Fruit fly (Drosophila melanogaster) whole organism, embryonic: ENCODE data around the gene brn.

ENCODE experiments used
- Atf3 ChIP-seq: fragments of 200-800 bp; sonication (Bioruptor generic); optimal IDR thresholded peaks from 3 replicates; lab custom pipeline; 2016; ENCODE audit warnings: missing biosample characterization, missing genetic modification characterization
- CG10654 ChIP-seq: fragments of 200-800 bp; sonication (Bioruptor generic); optimal IDR thresholded peaks from 2 replicates; lab custom pipeline; 2016; ENCODE audit warnings: missing biosample characterization, missing genetic modification characterization
- CG11723 ChIP-seq: fragments of 200-800 bp; sonication (Bioruptor generic); optimal IDR thresholded peaks from 2 replicates; lab custom pipeline; 2017; ENCODE audit warnings: missing biosample characterization, mild to moderate bottlenecking, missing genetic modification characterization
- CG13296 ChIP-seq: fragments of 200-800 bp; sonication (Bioruptor generic); optimal IDR thresholded peaks from 3 replicates; lab custom pipeline; 2018; ENCODE audit warnings: missing biosample characterization, mild to moderate bottlenecking, missing genetic modification characterization
- CG13775 ChIP-seq: fragments of 200-800 bp; sonication (Bioruptor generic); optimal IDR thresholded peaks from 3 replicates; lab custom pipeline; 2017; ENCODE audit warnings: missing biosample characterization, mild to moderate bottlenecking, missing genetic modification characterization
- CG15696 ChIP-seq: fragments of 200-800 bp; sonication (Bioruptor generic); optimal IDR thresholded peaks from 2 replicates; lab custom pipeline; 2019; ENCODE audit warnings: missing biosample characterization, mild to moderate bottlenecking, missing genetic modification characterization, moderate library complexity
- CG17829 ChIP-seq: fragments of 200-800 bp; optimal IDR thresholded peaks from 2 replicates; lab custom pipeline; 2019; ENCODE audit warnings: missing biosample characterization, mild to moderate bottlenecking, missing genetic modification characterization, moderate library complexity
- CG18011 ChIP-seq: fragments of 200-800 bp; sonication (Bioruptor generic); optimal IDR thresholded peaks from 2 replicates; lab custom pipeline; 2017; ENCODE audit warnings: missing biosample characterization, missing genetic modification characterization, mild to moderate bottlenecking, moderate library complexity, missing genotype
- CG3163 ChIP-seq: fragments of 200-800 bp; sonication (Bioruptor generic); optimal IDR thresholded peaks from 3 replicates; lab custom pipeline; 2016; ENCODE audit warnings: missing biosample characterization, missing genetic modification characterization
- CG34224 ChIP-seq: fragments of 200-800 bp; sonication (Bioruptor generic); IDR thresholded peaks from 3 replicates; pipeline ENCODE4 v1.3.6; 2022; ENCODE audit warnings: missing biosample characterization, missing genetic modification characterization; ENCODE audit not compliant: partially characterized antibody
- CG34422 ChIP-seq: fragments of 200-800 bp; sonication (Bioruptor generic); IDR thresholded peaks from 3 replicates; pipeline ENCODE4 v1.3.6; 2022; ENCODE audit warnings: missing biosample characterization, missing genetic modification characterization
- CG6654 ChIP-seq: fragments of 200-800 bp; sonication (Bioruptor generic); optimal IDR thresholded peaks from 2 replicates; lab custom pipeline; 2017; ENCODE audit warnings: missing biosample characterization, mild to moderate bottlenecking, missing genetic modification characterization
- CG6813 ChIP-seq: fragments of 200-800 bp; sonication (Bioruptor generic); optimal IDR thresholded peaks from 2 replicates; lab custom pipeline; 2017; ENCODE audit warnings: missing biosample characterization, missing genetic modification characterization, mild to moderate bottlenecking, moderate library complexity, missing genetic modification reagents
- CG8089 ChIP-seq: fragments of 200-800 bp; sonication (Bioruptor generic); optimal IDR thresholded peaks from 3 replicates; lab custom pipeline; 2016; ENCODE audit warnings: missing biosample characterization, missing genetic modification characterization
- CG9817 ChIP-seq: fragments of 200-800 bp; sonication (Bioruptor generic); optimal IDR thresholded peaks from 2 replicates; lab custom pipeline; 2018; ENCODE audit warnings: missing biosample characterization, mild to moderate bottlenecking, missing genetic modification characterization, moderate library complexity
- CkIIα-i1 ChIP-seq: fragments of 200-800 bp; sonication (Bioruptor generic); IDR thresholded peaks from 2 replicates; pipeline ENCODE4 v1.3.6; 2022; ENCODE audit warnings: missing biosample characterization, missing genetic modification characterization
- Dad ChIP-seq: fragments of 200-800 bp; sonication (Bioruptor generic); optimal IDR thresholded peaks from 3 replicates; lab custom pipeline; 2016; ENCODE audit warnings: missing biosample characterization, missing genetic modification characterization
- Dip2 ChIP-seq: fragments of 200-800 bp; sonication (Bioruptor generic); IDR thresholded peaks from 2 replicates; pipeline ENCODE4 v1.3.6; 2022; ENCODE audit warnings: missing biosample characterization, missing genetic modification characterization
- E2f1 ChIP-seq: fragments of 200-800 bp; sonication (Bioruptor generic); IDR thresholded peaks from 2 replicates; pipeline ENCODE4 v1.3.6; 2022; ENCODE audit warnings: missing biosample characterization, missing genetic modification characterization
- Med ChIP-seq: fragments of 200-800 bp; sonication (Bioruptor generic); peaks from one replicate; lab custom pipeline; 2016; ENCODE audit warnings: missing biosample characterization, missing genetic modification characterization, mild to moderate bottlenecking, inconsistent platforms, moderate library complexity
- Myb ChIP-seq: fragments of 200-800 bp; sonication (Bioruptor generic); optimal IDR thresholded peaks from 2 replicates; lab custom pipeline; 2016; ENCODE audit warnings: missing biosample characterization, missing genetic modification characterization
- NC2α ChIP-seq: fragments of 200-800 bp; sonication (Bioruptor generic); optimal IDR thresholded peaks from 2 replicates; lab custom pipeline; 2016; ENCODE audit warnings: missing biosample characterization, missing genetic modification characterization
- NK7.1 ChIP-seq: fragments of 200-800 bp; sonication (Bioruptor generic); optimal IDR thresholded peaks from 3 replicates; lab custom pipeline; 2016; ENCODE audit warnings: missing biosample characterization, missing genetic modification characterization
- Pdp1 ChIP-seq, 2 experiments: fragments of 200-800 bp; sonication (Bioruptor generic); optimal IDR thresholded peaks; 3 replicates each; lab custom pipeline; 2016; ENCODE audit warnings: missing biosample characterization in 2 of 2, missing genetic modification characterization in 2 of 2, mild to moderate bottlenecking in 1 of 2, moderate library complexity in 1 of 2
- Ptx1 ChIP-seq: fragments of 200-800 bp; sonication (Bioruptor generic); IDR thresholded peaks from 2 replicates; pipeline ENCODE4 v1.3.6; 2022; ENCODE audit warnings: missing biosample characterization, missing genetic modification characterization
- Rfx ChIP-seq: fragments of 200-800 bp; sonication (Bioruptor generic); IDR thresholded peaks from 2 replicates; pipeline ENCODE4 v1.3.6; 2022; ENCODE audit warnings: missing biosample characterization, missing genetic modification characterization
- Sin3A ChIP-seq: fragments of >200 bp; optimal IDR thresholded peaks from 2 replicates; lab custom pipeline; 2018
- Sry-β ChIP-seq: fragments of 200-800 bp; sonication (Bioruptor generic); optimal IDR thresholded peaks from 2 replicates; lab custom pipeline; 2018; ENCODE audit warnings: missing biosample characterization, mild to moderate bottlenecking, missing genetic modification characterization, moderate library complexity
- Tbp ChIP-seq: fragments of >200 bp; optimal IDR thresholded peaks from 2 replicates; lab custom pipeline; 2018; ENCODE audit warnings: missing biosample characterization, missing genetic modification characterization
- Trl ChIP-seq, 3 experiments: fragments of >200 bp in 2 of 3; fragments of 200-800 bp in 1 of 3; sonication (Bioruptor generic) in 1 of 3; optimal IDR thresholded peaks; 2 replicates in 1 of 3; 3 replicates in 2 of 3; lab custom pipeline; 2016 to 2017; ENCODE audit warnings: missing biosample characterization in 1 of 3, missing genetic modification characterization in 1 of 3
- bcd ChIP-seq: fragments of 200-800 bp; sonication (Bioruptor generic); optimal IDR thresholded peaks from 2 replicates; lab custom pipeline; 2017; ENCODE audit warnings: missing biosample characterization, mild to moderate bottlenecking, missing genetic modification characterization
- bowl ChIP-seq: fragments of 200-800 bp; sonication (Bioruptor generic); IDR thresholded peaks from 2 replicates; pipeline ENCODE4 v1.3.6; 2022; ENCODE audit warnings: missing biosample characterization, missing genetic modification characterization
- chinmo ChIP-seq: fragments of 200-800 bp; sonication (Bioruptor generic); IDR thresholded peaks from 4 replicates; pipeline ENCODE4 v1.3.6; 2022; ENCODE audit warnings: missing biosample characterization, missing genetic modification characterization; ENCODE audit not compliant: partially characterized antibody
- ci ChIP-seq: fragments of 200-800 bp; sonication (Bioruptor generic); IDR thresholded peaks from 3 replicates; pipeline ENCODE4 v1.3.6; 2022; ENCODE audit warnings: missing biosample characterization, missing genetic modification characterization
- ems ChIP-seq: fragments of 200-800 bp; sonication (Bioruptor generic); optimal IDR thresholded peaks from 3 replicates; lab custom pipeline; 2016; ENCODE audit warnings: missing biosample characterization, missing genetic modification characterization
- en ChIP-seq: fragments of 200-800 bp; sonication (Bioruptor generic); optimal IDR thresholded peaks from 2 replicates; lab custom pipeline; 2016; ENCODE audit warnings: missing biosample characterization, missing genetic modification characterization
- hbn ChIP-seq: fragments of 200-800 bp; sonication (Bioruptor generic); IDR thresholded peaks from 2 replicates; pipeline ENCODE4 v1.3.6; 2022; ENCODE audit warnings: missing biosample characterization, missing genetic modification characterization; ENCODE audit not compliant: partially characterized antibody
- insv ChIP-seq, 2 experiments: fragments of 200-800 bp; sonication (Bioruptor generic); optimal IDR thresholded peaks; 3 replicates each; lab custom pipeline; 2016 to 2018; ENCODE audit warnings: missing biosample characterization in 2 of 2, missing genetic modification characterization in 2 of 2
- kay ChIP-seq: fragments of 200-800 bp; sonication (Bioruptor generic); optimal IDR thresholded peaks from 2 replicates; lab custom pipeline; 2016; ENCODE audit warnings: missing biosample characterization, missing genetic modification characterization
- lola ChIP-seq, 3 experiments: fragments of >200 bp in 2 of 3; fragments of 200-800 bp in 1 of 3; sonication (Bioruptor generic) in 1 of 3; optimal IDR thresholded peaks; 2 replicates each; lab custom pipeline; 2017 to 2019; ENCODE audit warnings: missing biosample characterization in 3 of 3, missing genetic modification characterization in 3 of 3, mild to moderate bottlenecking in 1 of 3, moderate library complexity in 1 of 3
- otp ChIP-seq: fragments of 200-800 bp; sonication (Bioruptor generic); IDR thresholded peaks from 3 replicates; pipeline ENCODE4, ENCODE4 v1.3.6; 2022; ENCODE audit warnings: missing biosample characterization, missing genetic modification characterization
- pan ChIP-seq, 4 experiments: fragments of >200 bp in 3 of 4; fragments of 200-800 bp in 1 of 4; sonication (Bioruptor generic) in 1 of 4; optimal IDR thresholded peaks in 3 of 4; IDR thresholded peaks in 1 of 4; 2 replicates each; pipeline versions ENCODE4 v1.3.6 to Lab custom; 2017 to 2022; ENCODE audit warnings: missing biosample characterization in 2 of 4, missing genetic modification characterization in 2 of 4, mixed read lengths in 1 of 4
- pnt ChIP-seq: fragments of 200-800 bp; sonication (Bioruptor generic); optimal IDR thresholded peaks from 3 replicates; lab custom pipeline; 2016; ENCODE audit warnings: missing biosample characterization, missing genetic modification characterization
- salm ChIP-seq: fragments of 200-800 bp; sonication (Bioruptor generic); optimal IDR thresholded peaks from 2 replicates; lab custom pipeline; 2018; ENCODE audit warnings: missing biosample characterization, mild to moderate bottlenecking, missing genetic modification characterization
- sc ChIP-seq, 3 experiments: fragments of >200 bp in 2 of 3; fragments of 200-800 bp in 1 of 3; sonication (Bioruptor generic) in 1 of 3; optimal IDR thresholded peaks; 2 replicates in 2 of 3; 3 replicates in 1 of 3; lab custom pipeline; 2017; ENCODE audit warnings: mild to moderate bottlenecking in 1 of 3, missing biosample characterization in 1 of 3, missing genetic modification characterization in 1 of 3, missing genetic modification reagents in 1 of 3
- so ChIP-seq: fragments of 200-800 bp; sonication (Bioruptor generic); IDR thresholded peaks from 3 replicates; pipeline ENCODE4 v1.3.6; 2022; ENCODE audit warnings: missing biosample characterization, missing genetic modification characterization
- sob ChIP-seq: fragments of 200-800 bp; sonication (Bioruptor generic); IDR thresholded peaks from 2 replicates; pipeline ENCODE4 v1.3.6; 2022; ENCODE audit warnings: missing biosample characterization, missing genetic modification characterization
- vvl ChIP-seq: fragments of 200-800 bp; sonication (Bioruptor generic); IDR thresholded peaks from 2 replicates; pipeline ENCODE4 v1.3.6; 2022; ENCODE audit warnings: missing biosample characterization, missing genetic modification characterization
- zen ChIP-seq: fragments of 200-800 bp; sonication (Bioruptor generic); optimal IDR thresholded peaks from 3 replicates; lab custom pipeline; 2018; ENCODE audit warnings: missing biosample characterization, mild to moderate bottlenecking, missing genetic modification characterization, moderate library complexity

brn gene

dm6 chrX:4105830-4106233 lies 1.7 kb downstream of the brn start, which contains the start of gene cib (continued):
- peak; percentile 65 for TF ChIP-seq Rfx (GFP tag; lab: Robert Waterston, UW)
- TF ChIP-seq Pdp1 (GFP tag; optimal IDR thresholded peaks at IDR 0.05; lab: Kevin White, UChicago), result peak; percentile 21 to 54
- TF ChIP-seq CkIIα-i1, result no peak
- peak; percentile 61 for TF ChIP-seq Tbp (GFP tag; lab: Kevin White, UChicago)
- TF ChIP-seq CG18011, result no peak
- TF ChIP-seq Trl (optimal IDR thresholded peaks at IDR 0.05; lab: Kevin White, UChicago), result no peak
- peak; percentile 47 for TF ChIP-seq Trl (GFP tag; optimal IDR thresholded peaks at IDR 0.05; lab: Kevin White, UChicago)
- TF ChIP-seq sc (optimal IDR thresholded peaks at IDR 0.05; lab: Kevin White, UChicago), result no peak
- TF ChIP-seq sc (GFP tag; optimal IDR thresholded peaks at IDR 0.05; lab: Kevin White, UChicago), result no peak
- TF ChIP-seq otp (GFP tag; lab: Robert Waterston, UW), result 0 out of 3 replicates have a peak, but pooled peaks have one; percentile 62
- peak; percentile 75; the same call in 2 of the 3 replicates for TF ChIP-seq ci
- TF ChIP-seq bowl (GFP tag; lab: Robert Waterston, UW), result no peak
- peak; percentile 53 for TF ChIP-seq Dad
- TF ChIP-seq Dip2 (GFP tag; lab: Robert Waterston, UW), result no peak
- peak; percentile 32 for TF ChIP-seq CG13296 (GFP tag; lab: Kevin White, UChicago)
- no peak for TF ChIP-seq pan (optimal IDR thresholded peaks at IDR 0.05; lab: Kevin White, UChicago)
- no peak for TF ChIP-seq pan (GFP tag; optimal IDR thresholded peaks at IDR 0.05 in 1 of 2, IDR thresholded peaks at IDR 0.05 in 1 of 2)
- TF ChIP-seq kay (GFP tag; lab: Kevin White, UChicago), result no peak
- no peak for TF ChIP-seq CG6813 (GFP tag; lab: Kevin White, UChicago)
- TF ChIP-seq lola (GFP tag; optimal IDR thresholded peaks at IDR 0.05; lab: Kevin White, UChicago), result no peak
- no peak for TF ChIP-seq CG13775 (GFP tag; lab: Kevin White, UChicago)
- TF ChIP-seq Med (GFP tag; lab: Kevin White, UChicago), result peak; percentile 87
- no peak for TF ChIP-seq CG11723 (GFP tag; lab: Kevin White, UChicago)
- TF ChIP-seq CG15696, result no peak
- TF ChIP-seq CG10654 (GFP tag; lab: Kevin White, UChicago), result no peak
- TF ChIP-seq Sry-β (GFP tag; lab: Kevin White, UChicago), result no peak
- no peak for TF ChIP-seq NK7.1 (GFP tag; lab: Kevin White, UChicago)
- peak; percentile 42 for TF ChIP-seq vvl (GFP tag; lab: Robert Waterston, UW)
- TF ChIP-seq salm (tag; lab: Kevin White, UChicago), result peak; percentile 25
- peak; percentile 26 for TF ChIP-seq CG3163 (GFP tag; lab: Kevin White, UChicago)
- TF ChIP-seq CG9817 (tag; lab: Kevin White, UChicago), result no peak
- no peak for TF ChIP-seq CG6654 (GFP tag; lab: Kevin White, UChicago)
- peak; percentile 81 for TF ChIP-seq hbn (GFP tag; lab: Robert Waterston, UW)
- peak; percentile 69; the same call in 2 of the 3 replicates for TF ChIP-seq CG34224 (GFP tag; lab: Robert Waterston, UW)
- TF ChIP-seq Ptx1 (GFP tag; lab: Robert Waterston, UW), result no peak
- TF ChIP-seq ems (GFP tag; lab: Kevin White, UChicago), result peak; percentile 29
- TF ChIP-seq so, result peak; percentile 60; the same call in 2 of the 3 replicates
- peak; percentile 72 for TF ChIP-seq CG17829
- TF ChIP-seq bcd (GFP tag; lab: Kevin White, UChicago), result peak; percentile 8
- peak; percentile 17 for TF ChIP-seq Sin3A
- TF ChIP-seq en (GFP tag; lab: Kevin White, UChicago), result no peak
- TF ChIP-seq sob (GFP tag; lab: Robert Waterston, UW), result peak; percentile 63
- TF ChIP-seq zen, result no peak
- TF ChIP-seq CG8089 (GFP tag; lab: Kevin White, UChicago), result peak; percentile 6
- no peak; the same call in 2 of the 4 replicates for TF ChIP-seq chinmo
- no peak for TF ChIP-seq E2f1 (GFP tag; lab: Robert Waterston, UW)
- no peak for TF ChIP-seq Atf3 (GFP tag; lab: Kevin White, UChicago)
- peak; percentile 28; the same call in 1 of the 3 replicates for TF ChIP-seq CG34422
- TF ChIP-seq insv (GFP tag; optimal IDR thresholded peaks at IDR 0.05; lab: Kevin White, UChicago), result peak in 1 of 2 experiments; percentile 79
- TF ChIP-seq NC2α (GFP tag; lab: Kevin White, UChicago), result peak; percentile 67
- TF ChIP-seq pnt (GFP tag; lab: Kevin White, UChicago), result no peak
- peak; percentile 56 for TF ChIP-seq Myb
